Fruit fly (Drosophila melanogaster) whole organism, embryonic: ENCODE measurements around the gene CG3626.

Experiments used
- Aef1 ChIP-seq: fragments of 200-800 bp; sonication (Bioruptor generic); IDR thresholded peaks from 3 replicates; pipeline ENCODE4 v1.3.6; 2022; ENCODE audit warnings: missing biosample characterization, missing genetic modification characterization
- CG10565 ChIP-seq: fragments of 200-800 bp; sonication (Bioruptor generic); optimal IDR thresholded peaks from 3 replicates; lab custom pipeline; 2016; ENCODE audit warnings: missing biosample characterization, mild to moderate bottlenecking, missing genetic modification characterization
- CG12769 ChIP-seq: fragments of 200-800 bp; sonication (Bioruptor generic); optimal IDR thresholded peaks from 2 replicates; lab custom pipeline; 2019; ENCODE audit warnings: missing biosample characterization, mild to moderate bottlenecking, missing genetic modification characterization, moderate library complexity
- CG14014 ChIP-seq: fragments of 200-800 bp; sonication (Bioruptor generic); IDR thresholded peaks from 2 replicates; pipeline ENCODE4 v1.3.6; 2022; ENCODE audit warnings: missing biosample characterization, missing genetic modification characterization
- CG15011 ChIP-seq: fragments of 200-800 bp; sonication (Bioruptor generic); optimal IDR thresholded peaks from 3 replicates; lab custom pipeline; 2018; ENCODE audit warnings: missing biosample characterization, mild to moderate bottlenecking, missing genetic modification characterization
- CG1647 ChIP-seq: fragments of 200-800 bp; sonication (Bioruptor generic); optimal IDR thresholded peaks from 3 replicates; lab custom pipeline; 2016; ENCODE audit warnings: missing biosample characterization, missing genetic modification characterization
- CG16779 ChIP-seq: fragments of 200-800 bp; sonication (Bioruptor generic); IDR thresholded peaks from 2 replicates; pipeline ENCODE4 v1.3.6; 2022; ENCODE audit warnings: missing biosample characterization, missing genetic modification characterization
- CG16863 ChIP-seq: fragments of 200-800 bp; sonication (Bioruptor generic); optimal IDR thresholded peaks from 3 replicates; lab custom pipeline; 2016; ENCODE audit warnings: missing biosample characterization, missing genetic modification characterization
- CG18011 ChIP-seq: fragments of 200-800 bp; sonication (Bioruptor generic); optimal IDR thresholded peaks from 2 replicates; lab custom pipeline; 2017; ENCODE audit warnings: missing biosample characterization, missing genetic modification characterization, mild to moderate bottlenecking, moderate library complexity, missing genotype
- CG2116 ChIP-seq: fragments of 200-800 bp; sonication (Bioruptor generic); optimal IDR thresholded peaks from 3 replicates; lab custom pipeline; 2018; ENCODE audit warnings: missing biosample characterization, mild to moderate bottlenecking, missing genetic modification characterization
- CG30020 ChIP-seq: fragments of 200-800 bp; optimal IDR thresholded peaks from 2 replicates; lab custom pipeline; 2019; ENCODE audit warnings: missing biosample characterization, mild to moderate bottlenecking, missing genetic modification characterization, moderate library complexity
- CG32767 ChIP-seq: fragments of 200-800 bp; sonication (Bioruptor generic); IDR thresholded peaks from 2 replicates; pipeline ENCODE4 v1.3.6; 2022; ENCODE audit warnings: missing biosample characterization, missing genetic modification characterization
- CG3281 ChIP-seq: fragments of 200-800 bp; sonication (Bioruptor generic); optimal IDR thresholded peaks from 3 replicates; lab custom pipeline; 2017; ENCODE audit warnings: missing biosample characterization, mild to moderate bottlenecking, missing genetic modification characterization
- CG3726 ChIP-seq: fragments of 200-800 bp; sonication (Bioruptor generic); IDR thresholded peaks from 3 replicates; pipeline ENCODE4, ENCODE4 v1.3.6; 2022; ENCODE audit warnings: missing biosample characterization, missing genetic modification characterization
- CG4328 ChIP-seq: fragments of 200-800 bp; sonication (Bioruptor generic); optimal IDR thresholded peaks from 3 replicates; lab custom pipeline; 2017; ENCODE audit warnings: missing biosample characterization, missing genetic modification reagents, missing genetic modification characterization
- CG4360 ChIP-seq: fragments of 200-800 bp; sonication (Bioruptor generic); IDR thresholded peaks from 2 replicates; pipeline ENCODE4 v1.3.6; 2022; ENCODE audit warnings: missing biosample characterization, missing genetic modification characterization
- CG4617 ChIP-seq: fragments of 200-800 bp; sonication (Bioruptor generic); optimal IDR thresholded peaks from 3 replicates; lab custom pipeline; 2016; ENCODE audit warnings: missing biosample characterization, missing genetic modification characterization, borderline replicate concordance
- CG4820 ChIP-seq: fragments of 200-800 bp; sonication (Bioruptor generic); optimal IDR thresholded peaks from 3 replicates; lab custom pipeline; 2016; ENCODE audit warnings: missing biosample characterization, missing genetic modification characterization
- CG6683 ChIP-seq: fragments of 200-800 bp; sonication (Bioruptor generic); optimal IDR thresholded peaks from 2 replicates; lab custom pipeline; 2017; ENCODE audit warnings: missing biosample characterization, mild to moderate bottlenecking, missing genetic modification characterization, missing genetic modification reagents
- CG8281 ChIP-seq: fragments of 200-800 bp; sonication (Bioruptor generic); optimal IDR thresholded peaks from 2 replicates; lab custom pipeline; 2018; ENCODE audit warnings: missing biosample characterization, mild to moderate bottlenecking, missing genetic modification characterization, moderate library complexity
- CG8924 ChIP-seq: fragments of 200-800 bp; optimal IDR thresholded peaks from 3 replicates; lab custom pipeline; 2019; ENCODE audit warnings: missing biosample characterization, mild to moderate bottlenecking, missing genetic modification characterization, moderate library complexity
- CG9437 ChIP-seq: fragments of 200-800 bp; sonication (Bioruptor generic); optimal IDR thresholded peaks from 2 replicates; lab custom pipeline; 2018; ENCODE audit warnings: missing biosample characterization, mild to moderate bottlenecking, missing genetic modification characterization
- Dfd ChIP-seq, 2 experiments: fragments of >200 bp; optimal IDR thresholded peaks; 2 replicates each; lab custom pipeline; 2017; ENCODE audit warnings: missing biosample characterization in 2 of 2, missing genetic modification characterization in 2 of 2
- Doc3 ChIP-seq: fragments of 200-800 bp; sonication (Bioruptor generic); IDR thresholded peaks from 3 replicates; pipeline ENCODE4 v1.3.6; 2022; ENCODE audit warnings: missing biosample characterization, missing genetic modification characterization; ENCODE audit not compliant: partially characterized antibody
- Elba2 ChIP-seq: fragments of 200-800 bp; sonication (Bioruptor generic); optimal IDR thresholded peaks from 3 replicates; lab custom pipeline; 2016; ENCODE audit warnings: missing biosample characterization, missing genetic modification characterization
- HLH54F ChIP-seq: fragments of 200-800 bp; sonication (Bioruptor generic); optimal IDR thresholded peaks from 3 replicates; lab custom pipeline; 2016; ENCODE audit warnings: missing biosample characterization, missing genetic modification characterization
- Hr39 ChIP-seq: fragments of >200 bp; optimal IDR thresholded peaks from 2 replicates; lab custom pipeline; 2017
- Lim3 ChIP-seq: fragments of 200-800 bp; sonication (Bioruptor generic); IDR thresholded peaks from 2 replicates; pipeline ENCODE4 v1.3.6; 2022; ENCODE audit warnings: missing biosample characterization, missing genetic modification characterization
- MESR4 ChIP-seq: fragments of 200-800 bp; sonication (Bioruptor generic); optimal IDR thresholded peaks from 2 replicates; lab custom pipeline; 2018; ENCODE audit warnings: missing biosample characterization, mild to moderate bottlenecking, missing genetic modification characterization, moderate library complexity
- Mes4 ChIP-seq: fragments of 200-800 bp; sonication (Bioruptor generic); optimal IDR thresholded peaks from 2 replicates; lab custom pipeline; 2016; ENCODE audit warnings: missing biosample characterization, missing genetic modification characterization
- Nf-YB ChIP-seq: fragments of 200-800 bp; sonication (Bioruptor generic); optimal IDR thresholded peaks from 3 replicates; lab custom pipeline; 2019; ENCODE audit warnings: missing biosample characterization, mild to moderate bottlenecking, missing genetic modification characterization, moderate library complexity
- Nf-YC ChIP-seq: fragments of 200-800 bp; optimal IDR thresholded peaks from 3 replicates; lab custom pipeline; 2019; ENCODE audit warnings: missing biosample characterization, mild to moderate bottlenecking, missing genetic modification characterization, moderate library complexity
- Opbp ChIP-seq: fragments of 200-800 bp; sonication (Bioruptor generic); IDR thresholded peaks from 3 replicates; pipeline ENCODE4 v1.3.6; 2022; ENCODE audit warnings: missing biosample characterization, missing genetic modification characterization; ENCODE audit not compliant: partially characterized antibody
- Rfx ChIP-seq: fragments of 200-800 bp; sonication (Bioruptor generic); IDR thresholded peaks from 2 replicates; pipeline ENCODE4 v1.3.6; 2022; ENCODE audit warnings: missing biosample characterization, missing genetic modification characterization
- Sry-β ChIP-seq: fragments of 200-800 bp; sonication (Bioruptor generic); optimal IDR thresholded peaks from 2 replicates; lab custom pipeline; 2018; ENCODE audit warnings: missing biosample characterization, mild to moderate bottlenecking, missing genetic modification characterization, moderate library complexity
- ab ChIP-seq: fragments of 200-800 bp; sonication (Bioruptor generic); optimal IDR thresholded peaks from 2 replicates; lab custom pipeline; 2016; ENCODE audit warnings: missing biosample characterization, missing genetic modification characterization
- abd-A ChIP-seq: fragments of 200-800 bp; sonication (Bioruptor generic); optimal IDR thresholded peaks from 3 replicates; lab custom pipeline; 2019; ENCODE audit warnings: missing biosample characterization, mild to moderate bottlenecking, missing genetic modification characterization, moderate library complexity
- br ChIP-seq: fragments of >200 bp; optimal IDR thresholded peaks from 2 replicates; lab custom pipeline; 2017
- corto ChIP-seq: fragments of 200-800 bp; sonication (Bioruptor generic); optimal IDR thresholded peaks from 2 replicates; lab custom pipeline; 2016; ENCODE audit warnings: missing biosample characterization, mild to moderate bottlenecking, missing genetic modification characterization, moderate library complexity
- fd102C ChIP-seq: fragments of 200-800 bp; sonication (Bioruptor generic); optimal IDR thresholded peaks from 2 replicates; lab custom pipeline; 2018; ENCODE audit warnings: missing biosample characterization, mild to moderate bottlenecking, missing genetic modification characterization, moderate library complexity
- ftz-f1 ChIP-seq: fragments of 200-800 bp; sonication (Bioruptor generic); optimal IDR thresholded peaks from 2 replicates; lab custom pipeline; 2016; ENCODE audit warnings: missing biosample characterization, missing genetic modification characterization
- gcm2 ChIP-seq: fragments of 200-800 bp; sonication (Bioruptor generic); optimal IDR thresholded peaks from 2 replicates; lab custom pipeline; 2016; ENCODE audit warnings: missing biosample characterization, missing genetic modification characterization
- grau ChIP-seq: fragments of 200-800 bp; optimal IDR thresholded peaks from 3 replicates; lab custom pipeline; 2019; ENCODE audit warnings: missing biosample characterization, mild to moderate bottlenecking, missing genetic modification characterization, moderate library complexity
- gt ChIP-seq: fragments of 200-800 bp; sonication (Bioruptor generic); IDR thresholded peaks from 2 replicates; pipeline ENCODE4 v1.3.6; 2022; ENCODE audit warnings: missing biosample characterization, missing genetic modification characterization
- hth ChIP-seq: fragments of >200 bp; optimal IDR thresholded peaks from 2 replicates; lab custom pipeline; 2017; ENCODE audit warnings: inconsistent platforms
- jumu ChIP-seq: fragments of 200-800 bp; sonication (Bioruptor generic); optimal IDR thresholded peaks from 3 replicates; lab custom pipeline; 2016; ENCODE audit warnings: missing biosample characterization, missing genetic modification characterization
- nau ChIP-seq: fragments of 200-800 bp; sonication (Bioruptor generic); optimal IDR thresholded peaks from 3 replicates; lab custom pipeline; 2017; ENCODE audit warnings: missing biosample characterization, mild to moderate bottlenecking, missing genetic modification characterization, missing genetic modification reagents
- ranshi ChIP-seq: fragments of 200-800 bp; sonication (Bioruptor generic); IDR thresholded peaks from 2 replicates; pipeline ENCODE4 v1.3.6; 2022; ENCODE audit warnings: missing biosample characterization, missing genetic modification characterization
- sens ChIP-seq: fragments of 200-800 bp; sonication (Bioruptor generic); peaks from one replicate; lab custom pipeline; 2016; ENCODE audit warnings: missing biosample characterization, missing genetic modification characterization
- tgo ChIP-seq: fragments of 200-800 bp; sonication (Bioruptor generic); IDR thresholded peaks from 3 replicates; pipeline ENCODE4 v1.3.6; 2022; ENCODE audit warnings: missing biosample characterization, missing genetic modification characterization
- trem ChIP-seq: fragments of 200-800 bp; optimal IDR thresholded peaks from 3 replicates; lab custom pipeline; 2019; ENCODE audit warnings: missing biosample characterization, mild to moderate bottlenecking, missing genetic modification characterization, moderate library complexity
- vnd ChIP-seq: fragments of 200-800 bp; sonication (Bioruptor generic); IDR thresholded peaks from 3 replicates; pipeline ENCODE4 v1.3.6; 2022; ENCODE audit warnings: missing biosample characterization, missing genetic modification characterization; ENCODE audit not compliant: partially characterized antibody

Gene CG3626

DNA sequence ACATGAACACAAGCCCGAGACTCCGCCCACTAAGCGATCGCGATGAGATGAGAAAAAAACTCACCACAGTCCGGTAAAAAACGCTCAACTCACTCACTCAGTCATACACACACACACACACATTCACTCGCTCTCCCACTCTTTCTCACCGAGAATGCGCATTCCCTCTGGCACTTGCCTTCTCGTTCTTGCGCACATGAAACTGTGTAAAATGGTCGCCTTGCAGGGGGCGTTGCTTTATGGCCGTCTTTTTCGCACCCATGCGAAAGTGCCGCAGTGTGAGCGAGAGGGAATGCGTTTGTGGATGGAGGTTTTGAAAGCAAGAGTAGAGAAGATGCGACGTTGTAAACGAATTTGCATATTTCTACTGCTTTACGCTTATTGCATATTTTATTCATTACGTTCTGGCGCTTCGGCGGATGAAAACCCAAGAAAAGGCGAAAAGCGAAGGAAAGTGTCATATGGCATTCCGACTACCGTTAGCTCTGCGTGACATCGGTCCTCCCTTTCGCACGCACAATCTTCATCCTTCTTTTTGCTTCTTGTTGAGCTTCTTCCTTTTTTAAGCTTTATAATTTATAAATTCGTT is 45.3 kb downstream of the CG3626 start (continued):
- TF ChIP-seq sens (GFP tag; lab: Kevin White, UChicago) = peak; percentile 8
- no peak for TF ChIP-seq CG4820 (GFP tag; lab: Kevin White, UChicago)
- no peak for TF ChIP-seq CG4360 (GFP tag; lab: Robert Waterston, UW)
- no peak for TF ChIP-seq hth
- no peak for TF ChIP-seq CG1647 (GFP tag; lab: Kevin White, UChicago)
- TF ChIP-seq vnd (GFP tag; lab: Robert Waterston, UW) = no peak
- TF ChIP-seq CG4617 = no peak
- no peak for TF ChIP-seq ranshi (GFP tag; lab: Robert Waterston, UW)
- no peak for TF ChIP-seq jumu (GFP tag; lab: Kevin White, UChicago)
- no peak for TF ChIP-seq CG14014 (GFP tag; lab: Robert Waterston, UW)
- no peak for TF ChIP-seq Lim3
- no peak for TF ChIP-seq CG12769 (tag; lab: Kevin White, UChicago)
- no peak for TF ChIP-seq CG6683 (GFP tag; lab: Kevin White, UChicago)
- peak; percentile 96 for TF ChIP-seq Nf-YB
- TF ChIP-seq ab (GFP tag; lab: Kevin White, UChicago) = no peak
- no peak for TF ChIP-seq HLH54F (GFP tag; lab: Kevin White, UChicago)
- TF ChIP-seq CG16863 = no peak
- TF ChIP-seq CG4328 (GFP tag; lab: Kevin White, UChicago) = no peak
- no peak for TF ChIP-seq Aef1 (GFP tag; lab: Robert Waterston, UW)
- no peak for TF ChIP-seq Hr39
- no peak for TF ChIP-seq fd102C
- TF ChIP-seq CG10565 = no peak
- no peak for TF ChIP-seq trem (tag; lab: Kevin White, UChicago)
- TF ChIP-seq Sry-β (GFP tag; lab: Kevin White, UChicago) = no peak
- TF ChIP-seq CG32767 (GFP tag; lab: Robert Waterston, UW) = peak; percentile 70; the same call in 1 of the 2 replicates
- peak; percentile 98 for TF ChIP-seq Nf-YC
- TF ChIP-seq nau (GFP tag; lab: Kevin White, UChicago) = no peak
- no peak for TF ChIP-seq ftz-f1 (GFP tag; lab: Kevin White, UChicago)
- no peak for TF ChIP-seq Rfx
- no peak for TF ChIP-seq CG8924 (tag; lab: Kevin White, UChicago)
- no peak for TF ChIP-seq Doc3 (GFP tag; lab: Robert Waterston, UW)
- TF ChIP-seq Opbp (GFP tag; lab: Robert Waterston, UW) = peak; percentile 69; the same call in 1 of the 3 replicates
- no peak for TF ChIP-seq MESR4 (GFP tag; lab: Kevin White, UChicago)
- no peak for TF ChIP-seq corto (GFP tag; lab: Kevin White, UChicago)
- TF ChIP-seq CG30020 (tag; lab: Kevin White, UChicago) = no peak
- no peak for TF ChIP-seq tgo (GFP tag; lab: Robert Waterston, UW)
- TF ChIP-seq abd-A = no peak
- TF ChIP-seq CG3726 (GFP tag; lab: Robert Waterston, UW) = no peak
- no peak for TF ChIP-seq CG15011 (GFP tag; lab: Kevin White, UChicago)
- no peak for TF ChIP-seq CG16779 (GFP tag; lab: Robert Waterston, UW)
- TF ChIP-seq grau (tag; lab: Kevin White, UChicago) = no peak
- no peak for TF ChIP-seq CG8281
- no peak for TF ChIP-seq CG18011 (GFP tag; lab: Kevin White, UChicago)
- no peak for TF ChIP-seq CG9437 (GFP tag; lab: Kevin White, UChicago)
- TF ChIP-seq br (lab: Kevin White, UChicago) = no peak
- no peak for TF ChIP-seq CG2116 (GFP tag; lab: Kevin White, UChicago)
- no peak for TF ChIP-seq Mes4 (GFP tag; lab: Kevin White, UChicago)
- TF ChIP-seq Dfd (GFP tag; optimal IDR thresholded peaks at IDR 0.05; lab: Kevin White, UChicago) = no peak
- no peak for TF ChIP-seq CG3281 (GFP tag; lab: Kevin White, UChicago)
- no peak for TF ChIP-seq gt (GFP tag; lab: Robert Waterston, UW)
- TF ChIP-seq Elba2 (GFP tag; lab: Kevin White, UChicago) = no peak
- TF ChIP-seq gcm2 (GFP tag; lab: Kevin White, UChicago) = no peak
